Fruit fly (Drosophila melanogaster) whole organism, pupa: ENCODE data around the gene CG14312.

Experiments
- CG10348 ChIP-seq: fragments of 200-800 bp; sonication (Bioruptor generic); IDR thresholded peaks from 2 replicates; pipeline ENCODE4 v1.3.6; 2022; ENCODE audit warnings: missing biosample characterization, missing genetic modification characterization
- CG13204 ChIP-seq: fragments of 200-800 bp; sonication (Bioruptor generic); optimal IDR thresholded peaks from 2 replicates; lab custom pipeline; 2018; ENCODE audit warnings: missing biosample characterization, mild to moderate bottlenecking, missing genetic modification characterization, moderate library complexity
- CG4496 ChIP-seq: fragments of 200-800 bp; sonication (Bioruptor generic); IDR thresholded peaks from 3 replicates; pipeline ENCODE4 v1.3.6; 2022; ENCODE audit warnings: missing biosample characterization, missing genetic modification characterization
- Snoo ChIP-seq: fragments of 200-800 bp; sonication (Bioruptor generic); optimal IDR thresholded peaks from 3 replicates; lab custom pipeline; 2017; ENCODE audit warnings: missing biosample characterization, mild to moderate bottlenecking, missing genetic modification characterization, inconsistent platforms
- fd96Ca ChIP-seq: fragments of 200-800 bp; sonication (Bioruptor generic); IDR thresholded peaks from 3 replicates; pipeline ENCODE4 v1.3.6; 2022; ENCODE audit warnings: missing biosample characterization, missing genetic modification characterization

CG14312 gene

DNA sequence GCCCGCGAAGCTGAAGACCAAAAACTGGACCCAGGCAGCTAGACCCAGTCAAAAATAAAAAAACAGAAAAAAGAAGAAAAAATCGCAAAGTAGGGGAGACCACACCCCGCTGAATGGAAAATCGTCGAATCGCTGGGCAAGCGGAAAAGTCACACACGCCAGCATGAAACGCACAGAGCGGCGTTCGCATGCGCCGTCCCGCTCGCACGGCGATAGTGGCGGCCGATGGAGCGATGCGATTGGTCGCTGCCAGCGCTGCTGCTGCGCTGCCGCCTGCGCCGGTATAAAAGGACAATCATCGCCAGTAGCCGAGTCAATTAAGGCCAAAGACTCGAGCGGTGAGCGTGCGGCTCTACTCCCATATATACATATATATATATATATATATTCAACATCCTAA lies 47.4 kb downstream of the CG14312 start, which contains the start of gene repo:
TSS of gene repo (plus strand) at position 314 of the 400 bp plus-strand sequence.
- TF ChIP-seq CG4496 (GFP tag; lab: Robert Waterston, UW), result peak; percentile 61; the same call in 2 of the 3 replicates
- TF ChIP-seq CG13204 (GFP tag; lab: Kevin White, UChicago), result peak; percentile 3
- TF ChIP-seq CG10348 (GFP tag; lab: Robert Waterston, UW), result no peak
- TF ChIP-seq, all 21 proteins: peak for 2

dm6 chr3R:18234699-18235257 lies 48.5 kb downstream of the CG14312 start:
- TF ChIP-seq fd96Ca (GFP tag; lab: Robert Waterston, UW), result 0 out of 3 replicates have a peak, but pooled peaks have one; percentile 14
- TF ChIP-seq Snoo, result no peak
